Worm (Caenorhabditis elegans) whole organism, young adult: ENCODE measurements around the gene taf-2.

Experiments used
- B0261.1 ChIP-seq: sonication (generic microtip); optimal IDR thresholded peaks from 2 replicates; lab custom pipeline; 2016; ENCODE audit warnings: mild to moderate bottlenecking, missing genetic modification characterization, moderate library complexity, missing compliant biosample characterization
- C17E4.6 ChIP-seq: fragments of 200-800 bp; sonication (Bioruptor generic); IDR thresholded peaks from 2 replicates; pipeline ENCODE4 v1.3.6; 2022; ENCODE audit warnings: missing genetic modification reagents, missing genetic modification characterization, missing compliant biosample characterization
- F10E7.11 ChIP-seq: sonication (generic microtip); optimal IDR thresholded peaks from 2 replicates; lab custom pipeline; 2017; ENCODE audit warnings: mild to moderate bottlenecking, missing genetic modification characterization, moderate library complexity, missing compliant biosample characterization
- F33H1.4 ChIP-seq: fragments of 200-800 bp; sonication (Bioruptor generic); IDR thresholded peaks from 2 replicates; pipeline ENCODE4 v1.3.6; 2022; ENCODE audit warnings: missing genetic modification reagents, missing genetic modification characterization, missing compliant biosample characterization
- F37B4.10 ChIP-seq: fragments of 200-800 bp; sonication (Bioruptor generic); IDR thresholded peaks from 2 replicates; pipeline ENCODE4 v1.3.6; 2022; ENCODE audit warnings: missing genetic modification characterization, missing compliant biosample characterization
- F55B11.4 ChIP-seq: sonication (generic microtip); optimal IDR thresholded peaks from 2 replicates; lab custom pipeline; 2016; ENCODE audit warnings: missing compliant biosample characterization, missing genetic modification characterization, borderline replicate concordance; ENCODE audit not compliant: insufficient read depth
- F57A8.1 ChIP-seq: fragments of 200-800 bp; sonication (Bioruptor generic); optimal IDR thresholded peaks from 2 replicates; lab custom pipeline; 2018; ENCODE audit warnings: mild to moderate bottlenecking, missing genetic modification characterization, moderate library complexity, missing compliant biosample characterization
- Y67H2A.10 ChIP-seq: fragments of 200-800 bp; sonication (Bioruptor generic); conservative IDR thresholded peaks from 2 replicates; pipeline ENCODE4 v1.3.6; 2022; ENCODE audit warnings: missing genetic modification reagents, missing genetic modification characterization, missing compliant biosample characterization
- ZK185.1 ChIP-seq: sonication (generic microtip); optimal IDR thresholded peaks from 2 replicates; lab custom pipeline; 2016; ENCODE audit warnings: mild to moderate bottlenecking, missing genetic modification characterization, missing compliant biosample characterization; ENCODE audit not compliant: poor library complexity, severe bottlenecking
- aptf-3 ChIP-seq: fragments of 200-800 bp; sonication (Bioruptor generic); IDR thresholded peaks from 2 replicates; pipeline ENCODE4 v1.3.6; 2022; ENCODE audit warnings: missing genetic modification characterization, missing compliant biosample characterization
- athp-1 ChIP-seq: sonication (generic microtip); optimal IDR thresholded peaks from 2 replicates; lab custom pipeline; 2017; ENCODE audit warnings: mild to moderate bottlenecking, missing genetic modification characterization, missing compliant biosample characterization
- attf-3 ChIP-seq: fragments of 200-800 bp; sonication (Bioruptor generic); conservative IDR thresholded peaks from 2 replicates; pipeline ENCODE4 v1.3.6; 2022; ENCODE audit warnings: missing genetic modification reagents, missing genetic modification characterization, missing compliant biosample characterization
- bed-1 ChIP-seq: fragments of 200-800 bp; sonication (Bioruptor generic); IDR thresholded peaks from 2 replicates; pipeline ENCODE4 v1.3.6; 2022; ENCODE audit warnings: missing genetic modification reagents, missing genetic modification characterization, missing compliant biosample characterization
- bed-2 ChIP-seq: fragments of 200-800 bp; sonication (Bioruptor generic); IDR thresholded peaks from 2 replicates; pipeline ENCODE4 v1.3.6; 2022; ENCODE audit warnings: missing genetic modification reagents, missing genetic modification characterization, missing compliant biosample characterization
- ccch-3 ChIP-seq: fragments of 200-800 bp; sonication (Bioruptor generic); optimal IDR thresholded peaks from 2 replicates; lab custom pipeline; 2018; ENCODE audit warnings: mild to moderate bottlenecking, missing genetic modification characterization, missing compliant biosample characterization
- ceh-100 ChIP-seq: fragments of 200-800 bp; sonication (Bioruptor generic); IDR thresholded peaks from 2 replicates; pipeline ENCODE4 v1.3.6; 2022; ENCODE audit warnings: missing genetic modification reagents, missing genetic modification characterization, missing compliant biosample characterization
- ceh-27 ChIP-seq: fragments of 200-800 bp; sonication (Bioruptor generic); optimal IDR thresholded peaks from 2 replicates; lab custom pipeline; 2018; ENCODE audit warnings: mild to moderate bottlenecking, missing genetic modification characterization, moderate library complexity, missing compliant biosample characterization
- ceh-91 ChIP-seq: fragments of 200-800 bp; sonication (Bioruptor generic); IDR thresholded peaks from 2 replicates; pipeline ENCODE4 v1.3.6; 2022; ENCODE audit warnings: missing genetic modification reagents, missing genetic modification characterization, missing compliant biosample characterization
- egl-44 ChIP-seq: fragments of 200-800 bp; sonication (Bioruptor generic); IDR thresholded peaks from 2 replicates; pipeline ENCODE4 v1.3.6; 2022; ENCODE audit warnings: missing genetic modification reagents, missing genetic modification characterization, missing compliant biosample characterization
- hmg-20 ChIP-seq: fragments of 200-800 bp; sonication (Bioruptor generic); IDR thresholded peaks from 2 replicates; pipeline ENCODE4 v1.3.6; 2022; ENCODE audit warnings: missing genetic modification reagents, missing genetic modification characterization, missing compliant biosample characterization
- lin-26 ChIP-seq: fragments of 200-800 bp; sonication (Bioruptor generic); IDR thresholded peaks from 2 replicates; pipeline ENCODE4 v1.3.6; 2022; ENCODE audit warnings: missing genetic modification reagents, missing genetic modification characterization, missing compliant biosample characterization
- lin-40 ChIP-seq: sonication (generic microtip); optimal IDR thresholded peaks from 2 replicates; lab custom pipeline; 2016; ENCODE audit warnings: missing genetic modification characterization, mild to moderate bottlenecking, missing compliant biosample characterization, missing genotype, missing genetic modification reagents
- lin-54 ChIP-seq: fragments of 200-800 bp; sonication (Bioruptor generic); optimal IDR thresholded peaks from 2 replicates; lab custom pipeline; 2018; ENCODE audit warnings: mild to moderate bottlenecking, missing genetic modification characterization, missing compliant biosample characterization
- lsl-1 ChIP-seq: fragments of 200-800 bp; sonication (Bioruptor generic); optimal IDR thresholded peaks from 2 replicates; lab custom pipeline; 2018; ENCODE audit warnings: mild to moderate bottlenecking, missing genetic modification characterization, moderate library complexity, missing compliant biosample characterization
- nhr-120 ChIP-seq: fragments of 200-800 bp; sonication (Bioruptor generic); IDR thresholded peaks from 2 replicates; pipeline ENCODE4 v1.3.6; 2022; ENCODE audit warnings: missing genetic modification characterization, missing compliant biosample characterization
- nhr-179 ChIP-seq: sonication (generic microtip); optimal IDR thresholded peaks from 2 replicates; lab custom pipeline; 2016; ENCODE audit warnings: mild to moderate bottlenecking, missing genetic modification characterization, missing compliant biosample characterization
- nhr-80 ChIP-seq: sonication (generic microtip); optimal IDR thresholded peaks from 2 replicates; lab custom pipeline; 2016; ENCODE audit warnings: missing genetic modification characterization, missing compliant biosample characterization
- nhr-90 ChIP-seq: sonication (generic microtip); optimal IDR thresholded peaks from 2 replicates; lab custom pipeline; 2016; ENCODE audit warnings: missing genotype, mild to moderate bottlenecking, missing genetic modification characterization, missing compliant biosample characterization
- rec-8 ChIP-seq, 2 experiments: sonication (generic microtip); optimal IDR thresholded peaks; 2 replicates each; lab custom pipeline; 2016; ENCODE audit warnings: mild to moderate bottlenecking in 2 of 2, missing genetic modification characterization in 2 of 2, missing genetic modification reagents in 2 of 2, missing genotype in 2 of 2, missing biosample characterization in 1 of 2, missing compliant biosample characterization in 1 of 2, moderate library complexity in 1 of 2
- rpc-1 ChIP-seq, 2 experiments: fragments of 150-350 bp in 1 of 2; sonication (generic microtip) in 1 of 2; optimal IDR thresholded peaks; 2 replicates each; lab custom pipeline; 2014 to 2018; ENCODE audit warnings: missing biosample characterization in 1 of 2, missing genetic modification characterization in 1 of 2, missing genetic modification reagents in 1 of 2, missing genotype in 1 of 2
- tlf-1 ChIP-seq: fragments of 200-800 bp; sonication (Bioruptor generic); optimal IDR thresholded peaks from 2 replicates; lab custom pipeline; 2018; ENCODE audit warnings: mild to moderate bottlenecking, missing genetic modification characterization, missing compliant biosample characterization
- unc-62 ChIP-seq: fragments of 150-350 bp; optimal IDR thresholded peaks from 2 replicates; lab custom pipeline; 2014; ENCODE audit warnings: missing biosample characterization, missing genetic modification reagents, missing genetic modification characterization
- zfh-2 ChIP-seq: fragments of 200-800 bp; sonication (Bioruptor generic); conservative IDR thresholded peaks from 2 replicates; pipeline ENCODE4 v1.3.6; 2022; ENCODE audit warnings: missing genetic modification reagents, missing genetic modification characterization, missing compliant biosample characterization
- zim-3 ChIP-seq: sonication (generic microtip); optimal IDR thresholded peaks from 2 replicates; lab custom pipeline; 2017; ENCODE audit warnings: mild to moderate bottlenecking, missing genetic modification characterization, moderate library complexity, missing compliant biosample characterization
- ztf-18 ChIP-seq: sonication (generic microtip); optimal IDR thresholded peaks from 2 replicates; lab custom pipeline; 2016; ENCODE audit warnings: missing genotype, mild to moderate bottlenecking, missing genetic modification characterization, missing compliant biosample characterization
- ztf-26 ChIP-seq: sonication (generic microtip); optimal IDR thresholded peaks from 2 replicates; lab custom pipeline; 2017; ENCODE audit warnings: missing genetic modification characterization, missing compliant biosample characterization

Gene taf-2

DNA sequence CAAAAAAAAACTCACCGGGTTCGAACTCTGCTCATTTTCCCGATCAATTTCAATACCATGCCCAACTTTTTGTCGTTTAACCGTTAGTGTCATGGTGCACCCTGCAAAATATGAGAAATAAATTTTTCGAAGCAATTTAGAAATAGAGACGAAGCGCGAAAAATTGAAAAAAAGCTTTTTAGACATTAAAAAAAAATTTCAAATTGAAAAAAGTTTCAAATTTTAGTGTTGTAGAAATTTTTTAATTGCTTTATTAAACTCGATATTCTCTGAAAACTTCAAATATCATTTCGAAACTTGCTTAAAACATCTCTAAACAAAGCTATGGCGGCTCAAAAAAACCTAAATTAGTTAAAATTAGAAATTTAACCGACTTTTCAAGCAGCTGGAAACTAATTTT lies 45.9 kb downstream of the taf-2 start, which contains the start of gene nstp-6:
Gene nstp-6 (minus strand): TSS at position 101 of the 400 bp plus-strand sequence.
- TF ChIP-seq F33H1.4 (GFP tag; lab: Robert Waterston, UW) (no peak), nhr-179 (tag; lab: Kevin White, UChicago) (no peak), nhr-80 (tag; lab: Kevin White, UChicago) (no peak), lin-40 (tag; lab: Kevin White, UChicago) (no peak), nhr-120 (no peak)
- TF ChIP-seq, all 124 proteins: peak for 0

DNA sequence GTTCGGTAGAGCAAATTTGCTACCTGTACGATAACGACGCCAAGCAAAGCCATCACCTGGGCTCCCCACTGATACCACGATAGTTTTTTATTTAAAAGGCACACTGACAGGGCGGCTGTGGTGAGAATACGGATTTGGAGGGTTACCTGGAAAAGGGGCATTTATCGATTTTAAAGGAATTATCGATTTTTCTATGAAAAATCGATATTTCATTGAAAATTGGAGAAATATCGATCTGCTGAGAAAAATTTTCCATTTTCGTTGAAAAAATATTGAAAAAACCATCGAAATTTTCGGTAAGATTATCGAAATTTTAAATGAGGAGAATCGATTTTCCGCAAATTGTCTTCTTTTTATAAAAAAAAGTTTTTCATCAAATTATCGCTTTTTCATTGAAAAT lies 48.4 kb downstream of the taf-2 start:
- TF ChIP-seq zfh-2 (GFP tag; lab: Robert Waterston, UW) (no peak), ceh-100 (GFP tag; lab: Robert Waterston, UW) (no peak), rec-8 (tag; optimal IDR thresholded peaks at IDR 0.05; lab: Kevin White, UChicago) (no peak), lin-26 (no peak), B0261.1 (tag; lab: Kevin White, UChicago) (no peak), F37B4.10 (no peak), unc-62 (GFP tag; lab: Kevin White, UChicago) (no peak), ztf-18 (tag; lab: Kevin White, UChicago) (no peak), zim-3 (tag; lab: Kevin White, UChicago) (no peak), lin-54 (no peak), nhr-90 (tag; lab: Kevin White, UChicago) (no peak), hmg-20 (no peak), ztf-26 (tag; lab: Kevin White, UChicago) (no peak), C17E4.6 (GFP tag; lab: Robert Waterston, UW) (no peak), egl-44 (GFP tag; lab: Robert Waterston, UW) (no peak), tlf-1 (GFP tag; lab: Kevin White, UChicago) (no peak), ceh-27 (no peak)

DNA sequence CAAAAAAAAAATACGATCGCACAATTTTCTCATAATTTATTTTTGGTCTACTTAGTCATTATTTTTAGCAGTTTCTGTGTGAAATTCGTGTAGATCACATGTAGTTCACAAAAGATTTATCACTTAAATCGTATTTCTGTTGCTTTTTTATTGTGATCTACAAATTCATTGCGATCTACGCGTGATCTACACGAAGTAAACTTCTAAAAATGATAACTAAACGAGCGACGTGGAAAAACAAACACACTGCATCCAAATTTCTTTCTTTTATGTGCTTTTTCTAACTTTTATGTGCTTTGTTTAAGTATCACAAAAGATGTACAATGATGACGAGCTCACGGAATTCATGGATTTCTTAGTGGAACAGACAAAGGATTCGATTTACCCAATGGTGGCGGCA lies 53.5 kb downstream of the taf-2 start, which contains the start of gene B0212.3:
Gene B0212.3 (plus strand): TSS at position 301 of the 400 bp plus-strand sequence.
- TF ChIP-seq ztf-26 (tag; lab: Kevin White, UChicago) (no peak), ccch-3 (GFP tag; lab: Kevin White, UChicago) (no peak), egl-44 (GFP tag; lab: Robert Waterston, UW) (no peak), F57A8.1 (GFP tag; lab: Kevin White, UChicago) (no peak), Y67H2A.10 (GFP tag; lab: Robert Waterston, UW) (no peak), F10E7.11 (tag; lab: Kevin White, UChicago) (no peak), bed-2 (GFP tag; lab: Robert Waterston, UW) (no peak), bed-1 (GFP tag; lab: Robert Waterston, UW) (no peak), attf-3 (GFP tag; lab: Robert Waterston, UW) (no peak), aptf-3 (no peak), lsl-1 (GFP tag; lab: Kevin White, UChicago) (no peak), ceh-91 (GFP tag; lab: Robert Waterston, UW) (no peak), ZK185.1 (tag; lab: Kevin White, UChicago) (no peak), F55B11.4 (tag; lab: Kevin White, UChicago) (no peak), rpc-1 (optimal IDR thresholded peaks at IDR 0.05; lab: Kevin White, UChicago) (no peak), rpc-1 (tag; optimal IDR thresholded peaks at IDR 0.05; lab: Kevin White, UChicago) (no peak), athp-1 (no peak)
